Fruit fly (Drosophila melanogaster): ENCODE results near the gene Mpc1.

The Mpc1 gene

DNA sequence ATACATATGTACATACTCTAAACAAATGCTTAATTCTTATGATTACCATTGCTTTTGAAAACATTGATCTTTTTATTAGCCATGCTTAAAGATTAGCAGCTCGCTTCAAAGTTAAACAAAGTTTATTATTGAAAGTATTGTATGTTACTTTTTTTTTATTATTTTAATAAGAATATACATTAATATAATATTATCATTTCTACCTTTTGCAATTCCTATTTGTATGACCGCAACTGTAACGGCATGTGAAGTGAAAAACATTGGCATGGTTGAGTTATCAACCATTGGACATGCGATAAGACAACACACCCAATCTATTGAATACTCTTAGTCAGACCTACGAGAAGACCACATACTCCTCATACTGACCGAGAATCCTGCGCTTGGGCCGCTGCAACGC, 17.5 kb downstream of the Mpc1 start:
- no peak for TF ChIP-seq CG6854 (GFP tag; optimal IDR thresholded peaks at IDR 0.05)
- peak; percentile 4 for TF ChIP-seq CG32006 (GFP tag; optimal IDR thresholded peaks at IDR 0.05)
- TF ChIP-seq svp (GFP tag), result peak; percentile 70
- TF ChIP-seq CG6808 (GFP tag; optimal IDR thresholded peaks at IDR 0.05), result no peak
- no peak for TF ChIP-seq dac (GFP tag; optimal IDR thresholded peaks at IDR 0.05)
- peak; percentile 8 for TF ChIP-seq OdsH (GFP tag; optimal IDR thresholded peaks at IDR 0.05)

dm6 chr3R:18910336-18910735, 18.1 kb downstream of the Mpc1 start:
- no peak for TF ChIP-seq fkh (GFP tag; optimal IDR thresholded peaks at IDR 0.05)
- TF ChIP-seq Sox15 (GFP tag; optimal IDR thresholded peaks at IDR 0.05), result no peak
- TF ChIP-seq CG6854 (GFP tag; optimal IDR thresholded peaks at IDR 0.05), result no peak
- no peak for TF ChIP-seq Smox (GFP tag; optimal IDR thresholded peaks at IDR 0.05)
- no peak for TF ChIP-seq topi (GFP tag; optimal IDR thresholded peaks at IDR 0.05)

dm6 chr3R:18905921-18906878, 22.3 kb downstream of the Mpc1 start, which contains the start of gene EndoA:
Gene EndoA (plus strand): TSS chr3R:18906609.
- no peak for TF ChIP-seq CG1621 (tag; optimal IDR thresholded peaks at IDR 0.05)
- TF ChIP-seq Ets21C (GFP tag; optimal IDR thresholded peaks at IDR 0.05), result no peak
- peak; percentile 71 for TF ChIP-seq Eip78C (GFP tag)
- no peak for TF ChIP-seq CG6854 (GFP tag; optimal IDR thresholded peaks at IDR 0.05)
- no peak for TF ChIP-seq Lpt (GFP tag; optimal IDR thresholded peaks at IDR 0.05)
- TF ChIP-seq Blimp-1 (GFP tag; optimal IDR thresholded peaks at IDR 0.05), result peak; percentile 58
- TF ChIP-seq CG6276 (GFP tag; optimal IDR thresholded peaks at IDR 0.05), result no peak
- TF ChIP-seq CG15336 (GFP tag; IDR thresholded peaks at IDR 0.05), result peak; percentile 15; the same call in 1 of the 2 replicates
- no peak for TF ChIP-seq spab (GFP tag; optimal IDR thresholded peaks at IDR 0.05)
- peak; percentile 32 for TF ChIP-seq lz (GFP tag; optimal IDR thresholded peaks at IDR 0.05)
- no peak for TF ChIP-seq ss (GFP tag; optimal IDR thresholded peaks at IDR 0.05)
- TF ChIP-seq Smox (GFP tag; optimal IDR thresholded peaks at IDR 0.05), result peak; percentile 11
- TF ChIP-seq Sox14 (GFP tag; optimal IDR thresholded peaks at IDR 0.05), result peak; percentile 5
- peak; percentile 25 for TF ChIP-seq CG32006 (GFP tag; optimal IDR thresholded peaks at IDR 0.05)
- TF ChIP-seq CG6163 (GFP tag; IDR thresholded peaks at IDR 0.05), result peak; percentile 14; the same call in 1 of the 3 replicates
- TF ChIP-seq CG8319 (GFP tag; optimal IDR thresholded peaks at IDR 0.05), result no peak
- TF ChIP-seq acj6 (GFP tag; optimal IDR thresholded peaks at IDR 0.05), result peak; percentile 3
- peak; percentile 65 for TF ChIP-seq svp (GFP tag)
- no peak; the same call in 1 of the 2 replicates for TF ChIP-seq CG11294 (GFP tag; IDR thresholded peaks at IDR 0.05)
- no peak for TF ChIP-seq CG4318 (GFP tag; optimal IDR thresholded peaks at IDR 0.05)
- TF ChIP-seq Eip93F (GFP tag; optimal IDR thresholded peaks at IDR 0.05), result peak; percentile 30
- TF ChIP-seq OdsH (GFP tag; optimal IDR thresholded peaks at IDR 0.05), result peak; percentile 17
- no peak for TF ChIP-seq fd59A (GFP tag; optimal IDR thresholded peaks at IDR 0.05)
- TF ChIP-seq Hr38 (GFP tag; optimal IDR thresholded peaks at IDR 0.05), result no peak
- TF ChIP-seq dac (GFP tag; optimal IDR thresholded peaks at IDR 0.05), result no peak
- no peak for TF ChIP-seq CG34406 (GFP tag; optimal IDR thresholded peaks at IDR 0.05)
- TF ChIP-seq CG10669 (GFP tag; optimal IDR thresholded peaks at IDR 0.05), result peak; percentile 38
- TF ChIP-seq fkh (GFP tag; optimal IDR thresholded peaks at IDR 0.05), result no peak
- peak; percentile 47 for TF ChIP-seq CG10631 (GFP tag; optimal IDR thresholded peaks at IDR 0.05)
- TF ChIP-seq Sox15 (GFP tag; optimal IDR thresholded peaks at IDR 0.05), result no peak
- TF ChIP-seq Hr39 (GFP tag; optimal IDR thresholded peaks at IDR 0.05), result no peak
- no peak for TF ChIP-seq CG16779 (tag; optimal IDR thresholded peaks at IDR 0.05)
- 0 out of 2 replicates have a peak, but pooled peaks have one; percentile 32 for TF ChIP-seq Gug (GFP tag; IDR thresholded peaks at IDR 0.05)
- peak; percentile 16 for TF ChIP-seq esn (GFP tag; optimal IDR thresholded peaks at IDR 0.05)
- no peak for TF ChIP-seq fd85E (GFP tag; optimal IDR thresholded peaks at IDR 0.05)
- TF ChIP-seq net (GFP tag; optimal IDR thresholded peaks at IDR 0.05), result no peak
- TF ChIP-seq Met (GFP tag; optimal IDR thresholded peaks at IDR 0.05), result no peak
- TF ChIP-seq Hr4 (GFP tag; optimal IDR thresholded peaks at IDR 0.05), result peak; percentile 38
- TF ChIP-seq CG31627 (GFP tag; optimal IDR thresholded peaks at IDR 0.05), result peak; percentile 11
- peak; percentile 21 for TF ChIP-seq Ets96B (tag; optimal IDR thresholded peaks at IDR 0.05)
- peak; percentile 48 for TF ChIP-seq dsx (GFP tag; optimal IDR thresholded peaks at IDR 0.05; ENCODE audit: poor library complexity, severe bottlenecking)
- no peak for TF ChIP-seq CG3032 (tag; optimal IDR thresholded peaks at IDR 0.05)

Data from whole organism, prepupa.